Fruit fly (Drosophila melanogaster) whole organism, embryonic: ENCODE results near the gene CG17549.
A peak's percentile ranks its signal among the peaks of the same experiment; 100 is the strongest.

ENCODE experiments used
- Asciz ChIP-seq: fragments of 200-800 bp; sonication (Bioruptor generic); optimal IDR thresholded peaks from 2 replicates; lab custom pipeline; 2017; ENCODE audit warnings: missing biosample characterization, mild to moderate bottlenecking, missing genetic modification characterization, missing genetic modification reagents
- Blimp-1 ChIP-seq: fragments of 200-800 bp; sonication (Bioruptor generic); optimal IDR thresholded peaks from 3 replicates; lab custom pipeline; 2018; ENCODE audit warnings: missing biosample characterization, missing genetic modification characterization, mild to moderate bottlenecking, moderate library complexity, missing genetic modification reagents
- CG10209 ChIP-seq: fragments of 200-800 bp; sonication (Bioruptor generic); optimal IDR thresholded peaks from 3 replicates; lab custom pipeline; 2017; ENCODE audit warnings: missing biosample characterization, mild to moderate bottlenecking, missing genetic modification characterization, missing genetic modification reagents
- CG10959 ChIP-seq: fragments of 200-800 bp; sonication (Bioruptor generic); IDR thresholded peaks from 2 replicates; pipeline ENCODE4 v1.3.6; 2022; ENCODE audit warnings: missing biosample characterization, missing genetic modification characterization
- CG1529 ChIP-seq: fragments of 200-800 bp; sonication (Bioruptor generic); optimal IDR thresholded peaks from 3 replicates; lab custom pipeline; 2018; ENCODE audit warnings: missing biosample characterization, missing genetic modification characterization
- CG15696 ChIP-seq: fragments of 200-800 bp; sonication (Bioruptor generic); optimal IDR thresholded peaks from 2 replicates; lab custom pipeline; 2019; ENCODE audit warnings: missing biosample characterization, mild to moderate bottlenecking, missing genetic modification characterization, moderate library complexity
- CG17361 ChIP-seq: fragments of 200-800 bp; sonication (Bioruptor generic); IDR thresholded peaks from 3 replicates; pipeline ENCODE4 v1.3.6; 2022; ENCODE audit warnings: missing biosample characterization, missing genetic modification characterization
- CG18262 ChIP-seq: fragments of 200-800 bp; optimal IDR thresholded peaks from 3 replicates; lab custom pipeline; 2019; ENCODE audit warnings: missing biosample characterization, mild to moderate bottlenecking, missing genetic modification characterization, moderate library complexity
- CG18599 ChIP-seq: fragments of 200-800 bp; sonication (Bioruptor generic); optimal IDR thresholded peaks from 3 replicates; lab custom pipeline; 2017; ENCODE audit warnings: missing biosample characterization, missing genetic modification characterization, mild to moderate bottlenecking, moderate library complexity, missing genetic modification reagents
- CG2116 ChIP-seq: fragments of 200-800 bp; sonication (Bioruptor generic); optimal IDR thresholded peaks from 3 replicates; lab custom pipeline; 2018; ENCODE audit warnings: missing biosample characterization, mild to moderate bottlenecking, missing genetic modification characterization
- CG2202 ChIP-seq: fragments of 200-800 bp; sonication (Bioruptor generic); optimal IDR thresholded peaks from 2 replicates; lab custom pipeline; 2018; ENCODE audit warnings: missing biosample characterization, mild to moderate bottlenecking, missing genetic modification characterization
- CG2678 ChIP-seq: fragments of 200-800 bp; sonication (Bioruptor generic); optimal IDR thresholded peaks from 3 replicates; lab custom pipeline; 2019; ENCODE audit warnings: missing biosample characterization, mild to moderate bottlenecking, missing genetic modification characterization, moderate library complexity
- CG2875 ChIP-seq: fragments of 200-800 bp; sonication (Bioruptor generic); optimal IDR thresholded peaks from 2 replicates; lab custom pipeline; 2017; ENCODE audit warnings: missing biosample characterization, mild to moderate bottlenecking, missing genetic modification characterization, missing genetic modification reagents
- CG30020 ChIP-seq: fragments of 200-800 bp; optimal IDR thresholded peaks from 2 replicates; lab custom pipeline; 2019; ENCODE audit warnings: missing biosample characterization, mild to moderate bottlenecking, missing genetic modification characterization, moderate library complexity
- CG3407 ChIP-seq: fragments of 200-800 bp; sonication (Bioruptor generic); optimal IDR thresholded peaks from 2 replicates; lab custom pipeline; 2018; ENCODE audit warnings: missing biosample characterization, mild to moderate bottlenecking, missing genetic modification characterization
- CG3838 ChIP-seq: fragments of 200-800 bp; sonication (Bioruptor generic); optimal IDR thresholded peaks from 3 replicates; lab custom pipeline; 2016; ENCODE audit warnings: missing biosample characterization, missing genetic modification characterization
- CG6254 ChIP-seq: fragments of 200-800 bp; sonication (Bioruptor generic); optimal IDR thresholded peaks from 3 replicates; lab custom pipeline; 2017; ENCODE audit warnings: mild to moderate bottlenecking, missing biosample characterization, missing genetic modification reagents, missing genetic modification characterization
- CG6683 ChIP-seq: fragments of 200-800 bp; sonication (Bioruptor generic); optimal IDR thresholded peaks from 2 replicates; lab custom pipeline; 2017; ENCODE audit warnings: missing biosample characterization, mild to moderate bottlenecking, missing genetic modification characterization, missing genetic modification reagents
- CG6813 ChIP-seq: fragments of 200-800 bp; sonication (Bioruptor generic); optimal IDR thresholded peaks from 2 replicates; lab custom pipeline; 2017; ENCODE audit warnings: missing biosample characterization, missing genetic modification characterization, mild to moderate bottlenecking, moderate library complexity, missing genetic modification reagents
- CG8924 ChIP-seq: fragments of 200-800 bp; optimal IDR thresholded peaks from 3 replicates; lab custom pipeline; 2019; ENCODE audit warnings: missing biosample characterization, mild to moderate bottlenecking, missing genetic modification characterization, moderate library complexity
- CG9727 ChIP-seq: fragments of 200-800 bp; sonication (Bioruptor generic); optimal IDR thresholded peaks from 3 replicates; lab custom pipeline; 2017; ENCODE audit warnings: missing biosample characterization, mild to moderate bottlenecking, missing genetic modification characterization
- Chrac-16 ChIP-seq: fragments of 200-800 bp; sonication (Bioruptor generic); optimal IDR thresholded peaks from 3 replicates; lab custom pipeline; 2016; ENCODE audit warnings: missing biosample characterization, missing genetic modification characterization
- D ChIP-seq, 2 experiments: fragments of 200-800 bp in 1 of 2; fragments of >200 bp in 1 of 2; sonication (Bioruptor generic) in 1 of 2; optimal IDR thresholded peaks; 2 replicates in 1 of 2; 3 replicates in 1 of 2; lab custom pipeline; 2017; ENCODE audit warnings: mild to moderate bottlenecking in 1 of 2, missing biosample characterization in 1 of 2, missing genetic modification characterization in 1 of 2, missing genetic modification reagents in 1 of 2
- D19A ChIP-seq: fragments of 200-800 bp; optimal IDR thresholded peaks from 3 replicates; lab custom pipeline; 2019; ENCODE audit warnings: missing biosample characterization, mild to moderate bottlenecking, missing genetic modification characterization, moderate library complexity
- Doc3 ChIP-seq: fragments of 200-800 bp; sonication (Bioruptor generic); IDR thresholded peaks from 3 replicates; pipeline ENCODE4 v1.3.6; 2022; ENCODE audit warnings: missing biosample characterization, missing genetic modification characterization; ENCODE audit not compliant: partially characterized antibody
- Lhr ChIP-seq: fragments of 200-800 bp; sonication (Bioruptor generic); optimal IDR thresholded peaks from 3 replicates; lab custom pipeline; 2017; ENCODE audit warnings: mild to moderate bottlenecking, missing biosample characterization, missing genetic modification reagents, missing genetic modification characterization
- Meics ChIP-seq: fragments of 200-800 bp; sonication (Bioruptor generic); optimal IDR thresholded peaks from 2 replicates; lab custom pipeline; 2017; ENCODE audit warnings: missing biosample characterization, mild to moderate bottlenecking, missing genetic modification characterization
- Oaz ChIP-seq: fragments of 200-800 bp; sonication (Bioruptor generic); IDR thresholded peaks from 2 replicates; pipeline ENCODE4 v1.3.6; 2022; ENCODE audit warnings: missing biosample characterization, missing genetic modification characterization
- PHDP ChIP-seq: fragments of 200-800 bp; sonication (Bioruptor generic); optimal IDR thresholded peaks from 3 replicates; lab custom pipeline; 2018; ENCODE audit warnings: missing biosample characterization, mild to moderate bottlenecking, missing genetic modification characterization, moderate library complexity
- Sox100B ChIP-seq: fragments of 200-800 bp; sonication (Bioruptor generic); optimal IDR thresholded peaks from 3 replicates; lab custom pipeline; 2018; ENCODE audit warnings: missing biosample characterization, mild to moderate bottlenecking, missing genetic modification characterization
- Usf ChIP-seq: fragments of 200-800 bp; sonication (Bioruptor generic); optimal IDR thresholded peaks from 2 replicates; lab custom pipeline; 2017; ENCODE audit warnings: missing genotype, missing biosample characterization, missing genetic modification characterization
- Vsx1 ChIP-seq: fragments of 200-800 bp; sonication (Bioruptor generic); optimal IDR thresholded peaks from 2 replicates; lab custom pipeline; 2017; ENCODE audit warnings: missing biosample characterization, mild to moderate bottlenecking, missing genetic modification characterization, missing genetic modification reagents
- ase ChIP-seq: fragments of 200-800 bp; sonication (Bioruptor generic); IDR thresholded peaks from 3 replicates; pipeline ENCODE4 v1.3.6; 2022; ENCODE audit warnings: missing biosample characterization, missing genetic modification characterization
- bsh ChIP-seq, 2 experiments: fragments of 200-800 bp; sonication (Bioruptor generic); optimal IDR thresholded peaks; 2 replicates each; lab custom pipeline; 2017 to 2018; ENCODE audit warnings: mild to moderate bottlenecking in 2 of 2, missing biosample characterization in 2 of 2, missing genetic modification characterization in 2 of 2, moderate library complexity in 1 of 2
- dmrt11E ChIP-seq: fragments of 200-800 bp; sonication (Bioruptor generic); optimal IDR thresholded peaks from 3 replicates; lab custom pipeline; 2018; ENCODE audit warnings: missing biosample characterization, mild to moderate bottlenecking, missing genetic modification characterization, moderate library complexity
- dpn ChIP-seq, 2 experiments: fragments of 200-800 bp; sonication (Bioruptor generic); optimal IDR thresholded peaks; 3 replicates each; lab custom pipeline; 2016; ENCODE audit warnings: missing biosample characterization in 2 of 2, missing genetic modification characterization in 2 of 2
- ewg ChIP-seq: fragments of 200-800 bp; sonication (Bioruptor generic); optimal IDR thresholded peaks from 3 replicates; lab custom pipeline; 2017; ENCODE audit warnings: mild to moderate bottlenecking, missing biosample characterization, missing genetic modification reagents, missing genetic modification characterization
- fd96Cb ChIP-seq: fragments of 200-800 bp; sonication (Bioruptor generic); optimal IDR thresholded peaks from 2 replicates; lab custom pipeline; 2018; ENCODE audit warnings: missing biosample characterization, mild to moderate bottlenecking, missing genetic modification characterization, moderate library complexity
- gce ChIP-seq: fragments of 200-800 bp; sonication (Bioruptor generic); IDR thresholded peaks from 3 replicates; pipeline ENCODE4 v1.3.6; 2022; ENCODE audit warnings: missing biosample characterization, missing genetic modification characterization
- gem ChIP-seq: fragments of 200-800 bp; sonication (Bioruptor generic); optimal IDR thresholded peaks from 2 replicates; lab custom pipeline; 2019; ENCODE audit warnings: missing biosample characterization, mild to moderate bottlenecking, missing genetic modification characterization, moderate library complexity
- lab ChIP-seq: fragments of 200-800 bp; sonication (Bioruptor generic); optimal IDR thresholded peaks from 3 replicates; lab custom pipeline; 2017; ENCODE audit warnings: missing biosample characterization, missing genetic modification characterization, mild to moderate bottlenecking, moderate library complexity, missing genetic modification reagents
- lbe ChIP-seq: fragments of 200-800 bp; sonication (Bioruptor generic); optimal IDR thresholded peaks from 2 replicates; lab custom pipeline; 2016; ENCODE audit warnings: missing biosample characterization, mild to moderate bottlenecking, missing genetic modification characterization
- nerfin-1 ChIP-seq: fragments of 200-800 bp; sonication (Bioruptor generic); optimal IDR thresholded peaks from 3 replicates; lab custom pipeline; 2019; ENCODE audit warnings: missing biosample characterization, mild to moderate bottlenecking, missing genetic modification characterization, moderate library complexity
- sc ChIP-seq, 3 experiments: fragments of >200 bp in 2 of 3; fragments of 200-800 bp in 1 of 3; sonication (Bioruptor generic) in 1 of 3; optimal IDR thresholded peaks; 2 replicates in 2 of 3; 3 replicates in 1 of 3; lab custom pipeline; 2017; ENCODE audit warnings: mild to moderate bottlenecking in 1 of 3, missing biosample characterization in 1 of 3, missing genetic modification characterization in 1 of 3, missing genetic modification reagents in 1 of 3
- sens ChIP-seq: fragments of 200-800 bp; sonication (Bioruptor generic); peaks from one replicate; lab custom pipeline; 2016; ENCODE audit warnings: missing biosample characterization, missing genetic modification characterization
- trem ChIP-seq: fragments of 200-800 bp; optimal IDR thresholded peaks from 3 replicates; lab custom pipeline; 2019; ENCODE audit warnings: missing biosample characterization, mild to moderate bottlenecking, missing genetic modification characterization, moderate library complexity
- unpg ChIP-seq: fragments of 200-800 bp; sonication (Bioruptor generic); optimal IDR thresholded peaks from 3 replicates; lab custom pipeline; 2018; ENCODE audit warnings: missing biosample characterization, mild to moderate bottlenecking, missing genetic modification characterization, moderate library complexity
- z ChIP-seq: fragments of 200-800 bp; sonication (Bioruptor generic); IDR thresholded peaks from 3 replicates; pipeline ENCODE4 v1.3.6; 2022; ENCODE audit warnings: missing biosample characterization, missing genetic modification characterization

Gene CG17549

dm6 chr2L:19370046-19370445, 19.8 kb downstream of the CG17549 start, which contains the start of gene CG17349 (continued):
- TF ChIP-seq CG6683 (GFP tag; lab: Kevin White, UChicago) (no peak), CG17361 (GFP tag; lab: Robert Waterston, UW) (peak; percentile 32; the same call in 1 of the 3 replicates), CG8924 (tag; lab: Kevin White, UChicago) (no peak), PHDP (tag; lab: Kevin White, UChicago) (peak; percentile 43), Meics (GFP tag; lab: Kevin White, UChicago) (no peak), CG10959 (GFP tag; lab: Robert Waterston, UW) (peak; percentile 17; the same call in 1 of the 2 replicates), lbe (GFP tag; lab: Kevin White, UChicago) (no peak), Lhr (GFP tag; lab: Kevin White, UChicago) (peak; percentile 32), Blimp-1 (GFP tag; lab: Kevin White, UChicago) (peak; percentile 66), CG2875 (peak; percentile 74), gem (tag; lab: Kevin White, UChicago) (peak; percentile 50), CG6813 (peak; percentile 46), CG6254 (GFP tag; lab: Kevin White, UChicago) (peak; percentile 14), sens (peak; percentile 52), ase (GFP tag; lab: Robert Waterston, UW) (no peak), Vsx1 (GFP tag; lab: Kevin White, UChicago) (peak; percentile 18), dmrt11E (tag; lab: Kevin White, UChicago) (peak; percentile 60), bsh (GFP tag; optimal IDR thresholded peaks at IDR 0.05; lab: Kevin White, UChicago) (peak in 1 of 2 experiments; percentile 71), CG1529 (GFP tag; lab: Kevin White, UChicago) (peak; percentile 54), CG9727 (GFP tag; lab: Kevin White, UChicago) (peak; percentile 3), CG2678 (tag; lab: Kevin White, UChicago) (peak; percentile 46), CG3838 (GFP tag; lab: Kevin White, UChicago) (no peak), lab (GFP tag; lab: Kevin White, UChicago) (no peak), unpg (GFP tag; lab: Kevin White, UChicago) (peak; percentile 23), ewg (GFP tag; lab: Kevin White, UChicago) (peak; percentile 14), dpn (GFP tag; optimal IDR thresholded peaks at IDR 0.05; lab: Kevin White, UChicago) (no peak), CG18599 (GFP tag; lab: Kevin White, UChicago) (peak; percentile 9), CG30020 (tag; lab: Kevin White, UChicago) (no peak), CG18262 (tag; lab: Kevin White, UChicago) (peak; percentile 27), CG15696 (tag; lab: Kevin White, UChicago) (peak; percentile 26), CG2116 (no peak), Doc3 (no peak), Chrac-16 (GFP tag; lab: Kevin White, UChicago) (no peak), Asciz (GFP tag; lab: Kevin White, UChicago) (peak; percentile 55), nerfin-1 (tag; lab: Kevin White, UChicago) (peak; percentile 37), fd96Cb (tag; lab: Kevin White, UChicago) (peak; percentile 2), D (optimal IDR thresholded peaks at IDR 0.05; lab: Kevin White, UChicago) (no peak), D (GFP tag; optimal IDR thresholded peaks at IDR 0.05; lab: Kevin White, UChicago) (peak; percentile 15), trem (tag; lab: Kevin White, UChicago) (peak; percentile 3), gce (GFP tag; lab: Robert Waterston, UW) (no peak), CG2202 (tag; lab: Kevin White, UChicago) (peak; percentile 62), Oaz (GFP tag; lab: Robert Waterston, UW) (no peak), CG3407 (GFP tag; lab: Kevin White, UChicago) (peak; percentile 60), Usf (no peak), Sox100B (GFP tag; lab: Kevin White, UChicago) (peak; percentile 21), z (GFP tag; lab: Robert Waterston, UW) (no peak), sc (optimal IDR thresholded peaks at IDR 0.05; lab: Kevin White, UChicago) (no peak), sc (GFP tag; optimal IDR thresholded peaks at IDR 0.05; lab: Kevin White, UChicago) (peak; percentile 34), D19A (tag; lab: Kevin White, UChicago) (no peak), CG10209 (GFP tag; lab: Kevin White, UChicago) (peak; percentile 11)
